Worm (Caenorhabditis elegans) whole organism, early embryonic: ENCODE measurements around the gene F13B12.3.

Experiments used
- aly-1 ChIP-seq: sonication (generic microtip); optimal IDR thresholded peaks from 2 replicates; lab custom pipeline; 2016; ENCODE audit warnings: missing genetic modification characterization, missing compliant biosample characterization
- ama-1 ChIP-seq: fragments of 150-350 bp; optimal IDR thresholded peaks from 2 replicates; lab custom pipeline; 2014
- ceh-13 ChIP-seq: fragments of 200-800 bp; sonication (Bioruptor generic); optimal IDR thresholded peaks from 2 replicates; lab custom pipeline; 2018; ENCODE audit warnings: mild to moderate bottlenecking, missing genetic modification characterization, missing compliant biosample characterization
- ceh-36 ChIP-seq: sonication (generic microtip); optimal IDR thresholded peaks from 2 replicates; lab custom pipeline; 2016; ENCODE audit warnings: missing genetic modification characterization, inconsistent platforms, missing compliant biosample characterization
- flt-1 ChIP-seq: fragments of 200-800 bp; sonication (Bioruptor generic); IDR thresholded peaks from 2 replicates; pipeline ENCODE4 v1.3.6; 2022; ENCODE audit warnings: missing genetic modification characterization, missing compliant biosample characterization
- hmbx-1 ChIP-seq: sonication (generic microtip); optimal IDR thresholded peaks from 2 replicates; lab custom pipeline; 2016; ENCODE audit warnings: mild to moderate bottlenecking, missing genetic modification characterization, missing compliant biosample characterization
- hnd-1 ChIP-seq: sonication (generic microtip); optimal IDR thresholded peaks from 2 replicates; lab custom pipeline; 2016; ENCODE audit warnings: missing genetic modification characterization, missing compliant biosample characterization
- pes-1 ChIP-seq: fragments of 200-800 bp; sonication (Bioruptor generic); IDR thresholded peaks from 2 replicates; pipeline ENCODE4 v1.3.6; 2022; ENCODE audit warnings: missing genetic modification reagents, missing genetic modification characterization, missing compliant biosample characterization
- scrt-1 ChIP-seq: fragments of 200-800 bp; sonication (Bioruptor generic); IDR thresholded peaks from 2 replicates; pipeline ENCODE4 v1.3.6; 2022; ENCODE audit warnings: missing genetic modification characterization, missing compliant biosample characterization
- sea-1 ChIP-seq: fragments of 200-800 bp; sonication (Bioruptor generic); conservative IDR thresholded peaks from 2 replicates; pipeline ENCODE4 v1.3.6; 2022; ENCODE audit warnings: missing genetic modification characterization, missing compliant biosample characterization
- tbx-11 ChIP-seq: fragments of 200-800 bp; sonication (Bioruptor generic); IDR thresholded peaks from 2 replicates; pipeline ENCODE4 v1.3.6; 2022; ENCODE audit warnings: missing genetic modification characterization, missing compliant biosample characterization
- tra-4 ChIP-seq: sonication (generic microtip); optimal IDR thresholded peaks from 2 replicates; lab custom pipeline; 2017; ENCODE audit warnings: missing genetic modification characterization, missing compliant biosample characterization

DNA sequence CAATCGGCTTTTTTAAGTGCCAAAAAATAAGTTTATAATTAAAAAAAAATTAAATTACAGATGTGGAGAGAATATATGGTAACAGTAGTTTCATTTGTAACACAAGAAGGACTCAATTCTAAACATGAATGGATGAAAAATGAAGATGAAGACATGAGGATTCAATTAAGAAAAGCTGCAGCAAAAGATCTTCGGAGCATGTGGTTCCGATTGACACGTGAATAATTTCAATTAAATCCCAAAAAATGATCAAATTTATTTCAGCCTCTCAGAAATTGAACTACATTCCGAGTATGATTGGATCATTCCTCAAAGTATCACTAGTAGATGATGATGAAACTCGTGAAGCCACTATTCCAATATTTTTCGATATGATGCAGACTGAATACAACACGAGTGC lies 50.5 kb downstream of the F13B12.3 start:
- TF ChIP-seq flt-1 (GFP tag; lab: Robert Waterston, UW) (no peak), ama-1 (lab: Kevin White, UChicago) (no peak), sea-1 (no peak), scrt-1 (no peak), ceh-36 (no peak), pes-1 (GFP tag; lab: Robert Waterston, UW) (no peak), tbx-11 (GFP tag; lab: Robert Waterston, UW) (no peak), hmbx-1 (tag; lab: Kevin White, UChicago) (no peak), aly-1 (no peak), ceh-13 (no peak), hnd-1 (tag; lab: Kevin White, UChicago) (no peak), tra-4 (tag; lab: Kevin White, UChicago) (no peak)
